Worm (Caenorhabditis elegans): ENCODE measurements around the gene slc-5A12.

- TF ChIP-seq ama-1 (optimal IDR thresholded peaks at IDR 0.05) (no peak), ama-1 (GFP tag; optimal IDR thresholded peaks at IDR 0.05) (no peak), ztf-22 (GFP tag; optimal IDR thresholded peaks at IDR 0.05) (no peak), nhr-90 (tag; optimal IDR thresholded peaks at IDR 0.05) (no peak), F57C9.4 (tag; optimal IDR thresholded peaks at IDR 0.05) (no peak), him-1 (tag; optimal IDR thresholded peaks at IDR 0.05) (no peak), B0261.1 (tag; optimal IDR thresholded peaks at IDR 0.05) (no peak), bed-1 (GFP tag; IDR thresholded peaks at IDR 0.05) (no peak), hmg-1.2 (GFP tag; IDR thresholded peaks at IDR 0.05) (no peak), B0035.1 (tag; optimal IDR thresholded peaks at IDR 0.05) (no peak), F52B5.7 (tag; optimal IDR thresholded peaks at IDR 0.05) (no peak), K12H6.12 (tag; optimal IDR thresholded peaks at IDR 0.05) (no peak), aptf-3 (GFP tag; IDR thresholded peaks at IDR 0.05) (no peak)
These were observed 18.2 kb upstream of the slc-5A12 start for ce11 chrIV:11919067-11919466.
